Worm (Caenorhabditis elegans) whole organism, young adult: ENCODE data around the gene F55G7.3.

Source experiments
- ceh-58 ChIP-seq: fragments of 200-800 bp; sonication (Bioruptor generic); IDR thresholded peaks from 2 replicates; pipeline ENCODE4 v1.3.6; 2022; ENCODE audit warnings: missing genetic modification characterization, missing compliant biosample characterization
- ceh-79 ChIP-seq: sonication (generic microtip); optimal IDR thresholded peaks from 2 replicates; lab custom pipeline; 2017; ENCODE audit warnings: mild to moderate bottlenecking, missing genetic modification characterization, missing compliant biosample characterization
- dpl-1 ChIP-seq: fragments of 150-350 bp; optimal IDR thresholded peaks from 2 replicates; lab custom pipeline; 2014; ENCODE audit warnings: missing biosample characterization, missing genetic modification reagents, missing genetic modification characterization
- egl-44 ChIP-seq: fragments of 200-800 bp; sonication (Bioruptor generic); IDR thresholded peaks from 2 replicates; pipeline ENCODE4 v1.3.6; 2022; ENCODE audit warnings: missing genetic modification reagents, missing genetic modification characterization, missing compliant biosample characterization
- gei-17 ChIP-seq: fragments of 200-800 bp; sonication (Bioruptor generic); optimal IDR thresholded peaks from 2 replicates; lab custom pipeline; 2018; ENCODE audit warnings: mild to moderate bottlenecking, missing genetic modification characterization, missing compliant biosample characterization
- nhr-120 ChIP-seq: fragments of 200-800 bp; sonication (Bioruptor generic); IDR thresholded peaks from 2 replicates; pipeline ENCODE4 v1.3.6; 2022; ENCODE audit warnings: missing genetic modification characterization, missing compliant biosample characterization
- nhr-90 ChIP-seq: sonication (generic microtip); optimal IDR thresholded peaks from 2 replicates; lab custom pipeline; 2016; ENCODE audit warnings: missing genotype, mild to moderate bottlenecking, missing genetic modification characterization, missing compliant biosample characterization
- pha-4 ChIP-seq: fragments of 150-350 bp; sonication (generic microtip); optimal IDR thresholded peaks from 2 replicates; lab custom pipeline; 2014; ENCODE audit warnings: missing biosample characterization, missing genetic modification reagents, missing genetic modification characterization
- snpc-3.4 ChIP-seq: sonication (generic microtip); optimal IDR thresholded peaks from 2 replicates; lab custom pipeline; 2017; ENCODE audit warnings: missing genetic modification characterization, mild to moderate bottlenecking, missing compliant biosample characterization, antibody characterized with exemption, moderate library complexity, missing genotype, missing genetic modification reagents
- tbp1 ChIP-seq: fragments of 200-800 bp; sonication (Bioruptor generic); optimal IDR thresholded peaks from 2 replicates; lab custom pipeline; 2018; ENCODE audit warnings: mild to moderate bottlenecking, missing genetic modification characterization, missing compliant biosample characterization
- xnd-1 ChIP-seq: sonication (generic microtip); optimal IDR thresholded peaks from 2 replicates; lab custom pipeline; 2016; ENCODE audit warnings: missing genotype, missing genetic modification reagents, missing genetic modification characterization, missing compliant biosample characterization

DNA sequence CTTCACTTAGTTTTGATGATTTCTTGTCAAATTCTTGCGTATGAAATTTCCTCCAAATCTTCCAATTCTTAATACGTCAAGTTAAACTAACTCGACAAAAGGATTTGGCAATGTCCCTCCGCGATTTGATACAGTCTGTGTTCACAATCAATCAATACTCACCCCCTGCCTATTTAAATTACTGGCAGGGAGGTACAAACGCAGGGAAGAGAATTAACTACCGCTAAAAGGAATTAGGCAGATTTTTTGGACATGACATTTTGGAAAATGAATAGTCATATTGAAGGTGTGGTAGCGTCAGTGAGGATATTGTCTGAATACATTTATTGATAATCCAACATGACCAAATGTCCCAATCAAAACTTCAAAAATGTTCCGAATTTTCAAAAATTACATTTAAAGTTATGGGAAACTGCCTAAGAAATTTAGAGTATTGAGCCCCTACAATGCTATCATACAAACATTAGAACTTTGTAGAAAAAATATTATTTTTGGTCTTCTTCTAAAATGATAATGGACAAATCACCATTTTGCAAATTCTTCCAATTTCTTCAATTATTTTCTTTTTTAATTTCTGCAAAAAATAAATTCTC lies 4.4 kb downstream of the F55G7.3 start:
- peak; percentile 47 for TF ChIP-seq ceh-79
- no peak for TF ChIP-seq snpc-3.4 (tag; lab: Kevin White, UChicago)
- peak; percentile 92 for TF ChIP-seq nhr-120 (GFP tag; lab: Robert Waterston, UW)
- peak; percentile 96 for TF ChIP-seq pha-4 (tag; lab: Kevin White, UChicago)
- peak; percentile 89 for TF ChIP-seq egl-44 (GFP tag; lab: Robert Waterston, UW)
- TF ChIP-seq ceh-58 (GFP tag; lab: Robert Waterston, UW): no peak
- TF ChIP-seq xnd-1 (tag; lab: Kevin White, UChicago): no peak
- peak; percentile 80 for TF ChIP-seq tbp1 (GFP tag; lab: Kevin White, UChicago)
- TF ChIP-seq dpl-1 (GFP tag; lab: Kevin White, UChicago): no peak
- TF ChIP-seq nhr-90 (tag; lab: Kevin White, UChicago): peak; percentile 81
- TF ChIP-seq gei-17 (GFP tag; lab: Kevin White, UChicago): peak; percentile 98
